Fruit fly (Drosophila melanogaster): ENCODE measurements around the gene stai.

- TF ChIP-seq pan (optimal IDR thresholded peaks at IDR 0.05), result no peak
- TF ChIP-seq CG8478 (optimal IDR thresholded peaks at IDR 0.05), result no peak
- TF ChIP-seq usp (GFP tag; optimal IDR thresholded peaks at IDR 0.05), result no peak
Observed at dm6 chr2L:6076143-6076542, 24.0 kb upstream of the stai start.

All from whole organism.